Worm (Caenorhabditis elegans): ENCODE data around the gene sru-28.
A peak's percentile ranks its signal among the peaks of the same experiment; 100 is the strongest.

sru-28 gene

ce11 chrV:1474486-1475125, 31.5 kb upstream of the sru-28 start, which contains the start of the genes F53E2.2 and unc-60 (continued):
- TF ChIP-seq ama-1 (optimal IDR thresholded peaks at IDR 0.05) (peak; percentile 60), elt-1 (tag; optimal IDR thresholded peaks at IDR 0.05) (peak; percentile 10), mdl-1 (tag; optimal IDR thresholded peaks at IDR 0.05) (no peak), nhr-43 (tag; optimal IDR thresholded peaks at IDR 0.05; ENCODE audit: poor library complexity, severe bottlenecking) (peak; percentile 9), daf-12 (tag; optimal IDR thresholded peaks at IDR 0.05) (no peak), ceh-82 (tag; optimal IDR thresholded peaks at IDR 0.05) (no peak), elt-3 (tag; optimal IDR thresholded peaks at IDR 0.05) (no peak), mml-1 (tag; optimal IDR thresholded peaks at IDR 0.05) (no peak), pqm-1 (tag; optimal IDR thresholded peaks at IDR 0.05) (no peak), nhr-76 (tag; optimal IDR thresholded peaks at IDR 0.05) (no peak)

ce11 chrV:1476284-1476792, 29.8 kb upstream of the sru-28 start:
- no peak for TF ChIP-seq lin-39 (tag; optimal IDR thresholded peaks at IDR 0.05)
- no peak for TF ChIP-seq nhr-11 (tag; optimal IDR thresholded peaks at IDR 0.05)
- peak; percentile 22 for TF ChIP-seq nhr-43 (tag; optimal IDR thresholded peaks at IDR 0.05; ENCODE audit: poor library complexity, severe bottlenecking)
- TF ChIP-seq ceh-82 (tag; optimal IDR thresholded peaks at IDR 0.05), result no peak
- TF ChIP-seq elt-1 (tag; optimal IDR thresholded peaks at IDR 0.05), result no peak
- TF ChIP-seq R02D3.7 (tag; optimal IDR thresholded peaks at IDR 0.05), result no peak

- TF ChIP-seq mml-1 (tag; optimal IDR thresholded peaks at IDR 0.05), result no peak
These were observed 29.3 kb upstream of the sru-28 start for ce11 chrV:1476841-1477240.

ce11 chrV:1480841-1481240, 25.3 kb upstream of the sru-28 start:
- TF ChIP-seq egl-5 (tag; optimal IDR thresholded peaks at IDR 0.05) (peak; percentile 73), elt-3 (tag; optimal IDR thresholded peaks at IDR 0.05) (no peak)

ce11 chrV:1481742-1482141, 24.4 kb upstream of the sru-28 start, which contains the start of gene C38C3.4:
C38C3.4 (plus strand) TSS chrV:1482042.
- TF ChIP-seq R02D3.7 (tag; optimal IDR thresholded peaks at IDR 0.05) (no peak), jun-1 (tag; optimal IDR thresholded peaks at IDR 0.05) (no peak), hmg-11 (tag; optimal IDR thresholded peaks at IDR 0.05) (no peak), pha-4 (tag; optimal IDR thresholded peaks at IDR 0.05) (no peak), aly-2 (tag; optimal IDR thresholded peaks at IDR 0.05) (no peak), ztf-4 (tag; optimal IDR thresholded peaks at IDR 0.05) (no peak), pqm-1 (tag; optimal IDR thresholded peaks at IDR 0.05) (no peak), lin-15B (tag; optimal IDR thresholded peaks at IDR 0.05) (no peak), elt-2 (tag; optimal IDR thresholded peaks at IDR 0.05) (no peak), nhr-25 (tag; optimal IDR thresholded peaks at IDR 0.05) (no peak), elt-1 (tag; optimal IDR thresholded peaks at IDR 0.05) (no peak), eor-1 (tag; optimal IDR thresholded peaks at IDR 0.05) (no peak), lin-39 (tag; optimal IDR thresholded peaks at IDR 0.05) (no peak), nhr-28 (tag; optimal IDR thresholded peaks at IDR 0.05) (no peak)

- TF ChIP-seq fkh-10 (GFP tag; optimal IDR thresholded peaks at IDR 0.05), result peak; percentile 58
- no peak for TF ChIP-seq nfya-1 (tag; optimal IDR thresholded peaks at IDR 0.05; ENCODE audit: insufficient read depth)
These were observed 20.1 kb upstream of the sru-28 start for ce11 chrV:1486031-1486430.

- TF ChIP-seq daf-12 (tag; optimal IDR thresholded peaks at IDR 0.05), result no peak
- no peak for TF ChIP-seq mml-1 (tag; optimal IDR thresholded peaks at IDR 0.05)
- no peak for TF ChIP-seq nhr-77 (tag; optimal IDR thresholded peaks at IDR 0.05)
- TF ChIP-seq elt-1 (tag; optimal IDR thresholded peaks at IDR 0.05), result no peak
- TF ChIP-seq lin-15B (tag; optimal IDR thresholded peaks at IDR 0.05), result no peak
- TF ChIP-seq ama-1 (optimal IDR thresholded peaks at IDR 0.05), result no peak
- no peak for TF ChIP-seq nhr-11 (tag; optimal IDR thresholded peaks at IDR 0.05)
- no peak for TF ChIP-seq ceh-16 (tag; optimal IDR thresholded peaks at IDR 0.05)
- no peak for TF ChIP-seq lsy-12 (tag; optimal IDR thresholded peaks at IDR 0.05)
- no peak for TF ChIP-seq tbx-2 (tag; optimal IDR thresholded peaks at IDR 0.05)
- no peak for TF ChIP-seq skn-1 (tag; optimal IDR thresholded peaks at IDR 0.05)
- TF ChIP-seq ztf-4 (tag; optimal IDR thresholded peaks at IDR 0.05), result no peak
- TF ChIP-seq nhr-23 (tag; optimal IDR thresholded peaks at IDR 0.05), result no peak
- TF ChIP-seq ceh-82 (tag; optimal IDR thresholded peaks at IDR 0.05), result no peak
- TF ChIP-seq mdl-1 (tag; optimal IDR thresholded peaks at IDR 0.05), result no peak
- no peak for TF ChIP-seq egl-27 (tag; optimal IDR thresholded peaks at IDR 0.05)
These were observed 18.8 kb upstream of the sru-28 start for ce11 chrV:1487262-1487661.
